Fruit fly (Drosophila melanogaster): ENCODE measurements around the gene CG12498.

CG12498 gene

DNA sequence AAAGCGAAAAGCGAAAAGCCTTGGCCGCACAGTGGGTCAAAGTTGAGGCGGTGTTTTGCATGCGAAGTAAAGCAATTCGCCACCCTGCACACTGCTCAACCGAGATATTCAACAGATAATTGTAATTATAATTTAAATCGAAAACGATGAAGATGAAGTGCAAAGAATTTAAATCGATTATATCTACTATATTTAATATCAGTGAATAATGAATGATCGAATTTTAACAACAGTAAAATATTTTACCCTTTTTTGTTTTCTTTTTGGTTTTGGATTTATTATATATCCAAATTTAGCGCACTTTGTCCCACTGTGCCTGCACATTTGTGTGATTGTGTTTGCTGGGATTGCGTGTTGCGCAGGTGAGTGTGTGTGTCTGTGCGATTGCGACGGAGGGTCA, 22.4 kb upstream of the CG12498 start (continued):
- TF ChIP-seq CG4360 (GFP tag; IDR thresholded peaks at IDR 0.05) (0 out of 2 replicates have a peak, but pooled peaks have one; percentile 12), Asciz (GFP tag; optimal IDR thresholded peaks at IDR 0.05) (peak; percentile 85), CG7357 (GFP tag; IDR thresholded peaks at IDR 0.05) (peak; percentile 66; the same call in 2 of the 3 replicates), nom (GFP tag; optimal IDR thresholded peaks at IDR 0.05) (peak; percentile 81), phol (tag; optimal IDR thresholded peaks at IDR 0.05) (peak; percentile 91), CG4282 (GFP tag; optimal IDR thresholded peaks at IDR 0.05) (no peak), ems (GFP tag; optimal IDR thresholded peaks at IDR 0.05) (peak; percentile 81), CG4820 (GFP tag; optimal IDR thresholded peaks at IDR 0.05) (peak; percentile 83), CG8290 (GFP tag; optimal IDR thresholded peaks at IDR 0.05) (peak; percentile 65), CG8290 (tag; optimal IDR thresholded peaks at IDR 0.05) (peak in 1 of 2 experiments; percentile 63), CG11247 (GFP tag; IDR thresholded peaks at IDR 0.05) (peak; percentile 73), fru (optimal IDR thresholded peaks at IDR 0.05) (no peak), trh (GFP tag; optimal IDR thresholded peaks at IDR 0.05) (peak; percentile 57), Sox102F (GFP tag; optimal IDR thresholded peaks at IDR 0.05) (peak; percentile 90), CG10979 (tag; optimal IDR thresholded peaks at IDR 0.05) (peak; percentile 83), p53 (GFP tag; optimal IDR thresholded peaks at IDR 0.05) (peak; percentile 21), CG14965 (GFP tag; optimal IDR thresholded peaks at IDR 0.05; ENCODE audit: borderline replicate concordance) (no peak), Opbp (GFP tag; IDR thresholded peaks at IDR 0.05; ENCODE audit: partially characterized antibody) (no peak), NC2β (GFP tag; optimal IDR thresholded peaks at IDR 0.05) (no peak), seq (GFP tag; IDR thresholded peaks at IDR 0.05) (peak; percentile 92), CG12071 (GFP tag; optimal IDR thresholded peaks at IDR 0.05) (peak; percentile 79), chn (GFP tag; optimal IDR thresholded peaks at IDR 0.05) (peak; percentile 68), scrt (GFP tag; optimal IDR thresholded peaks at IDR 0.05) (peak; percentile 68), Fer1 (GFP tag; optimal IDR thresholded peaks at IDR 0.05) (peak; percentile 91), CG1602 (GFP tag; optimal IDR thresholded peaks at IDR 0.05) (peak; percentile 58), CG11398 (GFP tag; optimal IDR thresholded peaks at IDR 0.05) (peak; percentile 11), gro (GFP tag; optimal IDR thresholded peaks at IDR 0.05) (peak; percentile 37), CG14441 (GFP tag; IDR thresholded peaks at IDR 0.05) (peak; percentile 84), sr (GFP tag; IDR thresholded peaks at IDR 0.05) (peak; percentile 50; the same call in 1 of the 3 replicates), prd (optimal IDR thresholded peaks at IDR 0.05) (no peak), prd (GFP tag; IDR thresholded peaks at IDR 0.05) (peak; percentile 85), CG11093 (GFP tag; IDR thresholded peaks at IDR 0.05) (peak; percentile 79; the same call in 2 of the 3 replicates), Dll (GFP tag; IDR thresholded peaks at IDR 0.05; ENCODE audit: partially characterized antibody) (no peak), Gug (GFP tag; IDR thresholded peaks at IDR 0.05) (peak; percentile 72), grn (GFP tag; optimal IDR thresholded peaks at IDR 0.05) (no peak), sc (optimal IDR thresholded peaks at IDR 0.05) (no peak), sc (GFP tag; optimal IDR thresholded peaks at IDR 0.05) (peak; percentile 70), Atf-2 (GFP tag; optimal IDR thresholded peaks at IDR 0.05) (peak; percentile 50), CG30403 (GFP tag; optimal IDR thresholded peaks at IDR 0.05) (peak; percentile 83), h (optimal IDR thresholded peaks at IDR 0.05) (no peak), Dref (GFP tag; IDR thresholded peaks at IDR 0.05) (no peak), ftz-f1 (GFP tag; optimal IDR thresholded peaks at IDR 0.05) (peak; percentile 62), CG17385 (GFP tag; optimal IDR thresholded peaks at IDR 0.05) (peak; percentile 82), E2f2 (GFP tag; IDR thresholded peaks at IDR 0.05) (peak; percentile 68), CG13123 (GFP tag; optimal IDR thresholded peaks at IDR 0.05) (peak; percentile 19), Myb (GFP tag; optimal IDR thresholded peaks at IDR 0.05) (peak; percentile 41), CG8281 (tag; optimal IDR thresholded peaks at IDR 0.05) (peak; percentile 61), lola (GFP tag; optimal IDR thresholded peaks at IDR 0.05) (peak in 1 of 3 experiments; percentile 65), Neu2 (GFP tag; optimal IDR thresholded peaks at IDR 0.05; ENCODE audit: borderline replicate concordance) (no peak), ken (GFP tag; IDR thresholded peaks at IDR 0.05) (peak; percentile 54; the same call in 1 of the 3 replicates), D19A (tag; optimal IDR thresholded peaks at IDR 0.05) (peak; percentile 80), tin (GFP tag; optimal IDR thresholded peaks at IDR 0.05) (peak; percentile 72)
